Worm (Caenorhabditis elegans): ENCODE data around the gene R08C7.4.

Gene R08C7.4

ce11 chrIV:4390438-4390894, 44.4 kb upstream of the R08C7.4 start, which contains the start of the genes rpl-7A and set-21 (continued):
- TF ChIP-seq pha-4 (GFP tag; IDR thresholded peaks at IDR 0.05) (peak; percentile 98), pha-4 (tag; optimal IDR thresholded peaks at IDR 0.05) (no peak), ztf-7 (tag; optimal IDR thresholded peaks at IDR 0.05) (no peak), attf-4 (tag; optimal IDR thresholded peaks at IDR 0.05) (no peak), F37D6.2 (tag; optimal IDR thresholded peaks at IDR 0.05) (peak; percentile 93), nhr-77 (tag; optimal IDR thresholded peaks at IDR 0.05) (peak; percentile 96), nhr-237 (tag; optimal IDR thresholded peaks at IDR 0.05) (peak; percentile 23), R02D3.7 (tag; optimal IDR thresholded peaks at IDR 0.05) (no peak), egl-27 (tag; optimal IDR thresholded peaks at IDR 0.05) (no peak), unc-39 (tag; optimal IDR thresholded peaks at IDR 0.05) (no peak), Y75B8A.6 (GFP tag; IDR thresholded peaks at IDR 0.05) (peak; percentile 95), F10B5.3 (tag; optimal IDR thresholded peaks at IDR 0.05) (peak; percentile 90), ZK546.5 (tag; optimal IDR thresholded peaks at IDR 0.05) (peak in 1 of 2 experiments; percentile 78), nhr-11 (tag; optimal IDR thresholded peaks at IDR 0.05) (peak; percentile 92), lin-38 (GFP tag; IDR thresholded peaks at IDR 0.05) (peak; percentile 100), cey-2 (tag; optimal IDR thresholded peaks at IDR 0.05; ENCODE audit: borderline replicate concordance, insufficient read depth) (no peak), F44E2.7 (GFP tag; IDR thresholded peaks at IDR 0.05) (0 out of 2 replicates have a peak, but pooled peaks have one; percentile 77), madf-5 (GFP tag; IDR thresholded peaks at IDR 0.05) (peak; percentile 73 to 95; a peak in 3 of 4 replicates), set-16 (GFP tag; IDR thresholded peaks at IDR 0.05) (peak; percentile 31; the same call in 1 of the 2 replicates), ama-1 (optimal IDR thresholded peaks at IDR 0.05) (no peak), mdt-29 (GFP tag; IDR thresholded peaks at IDR 0.05) (peak; percentile 90), Y48G9A.11 (GFP tag; IDR thresholded peaks at IDR 0.05) (peak; percentile 90), aly-2 (tag; optimal IDR thresholded peaks at IDR 0.05) (no peak), dmd-9 (GFP tag; IDR thresholded peaks at IDR 0.05) (peak; percentile 97), nhr-111 (GFP tag; optimal IDR thresholded peaks at IDR 0.05) (no peak), mep-1 (tag; optimal IDR thresholded peaks at IDR 0.05) (peak; percentile 90), mdl-1 (tag; optimal IDR thresholded peaks at IDR 0.05) (peak in 1 of 2 experiments; percentile 68), spr-3 (GFP tag; optimal IDR thresholded peaks at IDR 0.05) (peak; percentile 88), T20F7.1 (GFP tag; optimal IDR thresholded peaks at IDR 0.05) (peak; percentile 93), rbr-2 (tag; optimal IDR thresholded peaks at IDR 0.05) (peak; percentile 98), nhr-25 (tag; optimal IDR thresholded peaks at IDR 0.05; ENCODE audit: borderline replicate concordance, insufficient read depth) (peak; percentile 93), ces-1 (GFP tag; optimal IDR thresholded peaks at IDR 0.05) (no peak), saeg-2 (GFP tag; IDR thresholded peaks at IDR 0.05) (peak; percentile 97), arid-1 (GFP tag; conservative IDR thresholded peaks at IDR 0.05) (peak; percentile 98), F26F4.8 (GFP tag; conservative IDR thresholded peaks at IDR 0.05) (no peak), php-3 (GFP tag; IDR thresholded peaks at IDR 0.05) (peak; percentile 95), mxl-3 (GFP tag; optimal IDR thresholded peaks at IDR 0.05) (peak; percentile 90), dmd-6 (GFP tag; IDR thresholded peaks at IDR 0.05) (peak; percentile 97), ceh-44 (GFP tag; IDR thresholded peaks at IDR 0.05) (peak; percentile 69), ceh-28 (tag; optimal IDR thresholded peaks at IDR 0.05) (no peak), vab-7 (GFP tag; IDR thresholded peaks at IDR 0.05) (peak; percentile 93), tag-97 (GFP tag; IDR thresholded peaks at IDR 0.05) (0 out of 2 replicates have a peak, but pooled peaks have one; percentile 26), nhr-48 (tag; optimal IDR thresholded peaks at IDR 0.05) (peak; percentile 84), hif-1 (tag; optimal IDR thresholded peaks at IDR 0.05) (peak; percentile 63 to 90), zfp-2 (tag; optimal IDR thresholded peaks at IDR 0.05) (peak; percentile 92), spr-1 (tag; optimal IDR thresholded peaks at IDR 0.05) (peak; percentile 92), duxl-1 (tag; optimal IDR thresholded peaks at IDR 0.05; ENCODE audit: poor library complexity) (peak; percentile 94), snpc-1.2 (GFP tag; IDR thresholded peaks at IDR 0.05) (peak; percentile 89), sdz-12 (GFP tag; optimal IDR thresholded peaks at IDR 0.05) (peak; percentile 53), zfp-3 (GFP tag; conservative IDR thresholded peaks at IDR 0.05) (peak; percentile 98), zip-11 (GFP tag; IDR thresholded peaks at IDR 0.05) (no peak)

All from whole organism, L4 larva.